Fruit fly (Drosophila melanogaster) whole organism, embryonic: ENCODE data around the gene BtbVII.

ENCODE experiments used
- Antp ChIP-seq: fragments of 200-800 bp; sonication (Bioruptor generic); optimal IDR thresholded peaks from 3 replicates; lab custom pipeline; 2016; ENCODE audit warnings: missing biosample characterization, missing genetic modification characterization
- CG10462 ChIP-seq: fragments of 200-800 bp; sonication (Bioruptor generic); optimal IDR thresholded peaks from 2 replicates; lab custom pipeline; 2016; ENCODE audit warnings: missing biosample characterization, missing genetic modification characterization
- CG10565 ChIP-seq: fragments of 200-800 bp; sonication (Bioruptor generic); optimal IDR thresholded peaks from 3 replicates; lab custom pipeline; 2016; ENCODE audit warnings: missing biosample characterization, mild to moderate bottlenecking, missing genetic modification characterization
- CG11560 ChIP-seq: fragments of 200-800 bp; sonication (Bioruptor generic); IDR thresholded peaks from 3 replicates; pipeline ENCODE4 v1.3.6; 2022; ENCODE audit warnings: missing biosample characterization, missing genetic modification characterization
- CG11695 ChIP-seq: fragments of 200-800 bp; sonication (Bioruptor generic); IDR thresholded peaks from 3 replicates; pipeline ENCODE4 v1.3.6; 2022; ENCODE audit warnings: missing biosample characterization, missing genetic modification characterization
- CG11723 ChIP-seq: fragments of 200-800 bp; sonication (Bioruptor generic); optimal IDR thresholded peaks from 2 replicates; lab custom pipeline; 2017; ENCODE audit warnings: missing biosample characterization, mild to moderate bottlenecking, missing genetic modification characterization
- CG12942 ChIP-seq: fragments of 200-800 bp; sonication (Bioruptor generic); optimal IDR thresholded peaks from 3 replicates; lab custom pipeline; 2016; ENCODE audit warnings: missing biosample characterization, missing genetic modification characterization
- CG13123 ChIP-seq: fragments of 200-800 bp; sonication (Bioruptor generic); optimal IDR thresholded peaks from 2 replicates; lab custom pipeline; 2016; ENCODE audit warnings: missing biosample characterization, missing genetic modification characterization
- CG13775 ChIP-seq: fragments of 200-800 bp; sonication (Bioruptor generic); optimal IDR thresholded peaks from 3 replicates; lab custom pipeline; 2017; ENCODE audit warnings: missing biosample characterization, mild to moderate bottlenecking, missing genetic modification characterization
- CG14014 ChIP-seq: fragments of 200-800 bp; sonication (Bioruptor generic); IDR thresholded peaks from 2 replicates; pipeline ENCODE4 v1.3.6; 2022; ENCODE audit warnings: missing biosample characterization, missing genetic modification characterization
- CG1602 ChIP-seq: fragments of 200-800 bp; sonication (Bioruptor generic); optimal IDR thresholded peaks from 3 replicates; lab custom pipeline; 2016; ENCODE audit warnings: missing biosample characterization, missing genetic modification characterization
- CG34376 ChIP-seq: fragments of 200-800 bp; sonication (Bioruptor generic); optimal IDR thresholded peaks from 2 replicates; lab custom pipeline; 2018; ENCODE audit warnings: missing biosample characterization, mild to moderate bottlenecking, missing genetic modification characterization
- CG34422 ChIP-seq: fragments of 200-800 bp; sonication (Bioruptor generic); IDR thresholded peaks from 3 replicates; pipeline ENCODE4 v1.3.6; 2022; ENCODE audit warnings: missing biosample characterization, missing genetic modification characterization
- CG6175 ChIP-seq: fragments of 200-800 bp; sonication (Bioruptor generic); IDR thresholded peaks from 3 replicates; pipeline ENCODE4 v1.3.6; 2022; ENCODE audit warnings: missing biosample characterization, missing genetic modification characterization
- Chrac-16 ChIP-seq: fragments of 200-800 bp; sonication (Bioruptor generic); optimal IDR thresholded peaks from 3 replicates; lab custom pipeline; 2016; ENCODE audit warnings: missing biosample characterization, missing genetic modification characterization
- D ChIP-seq, 2 experiments: fragments of 200-800 bp in 1 of 2; fragments of >200 bp in 1 of 2; sonication (Bioruptor generic) in 1 of 2; optimal IDR thresholded peaks; 2 replicates in 1 of 2; 3 replicates in 1 of 2; lab custom pipeline; 2017; ENCODE audit warnings: mild to moderate bottlenecking in 1 of 2, missing biosample characterization in 1 of 2, missing genetic modification characterization in 1 of 2, missing genetic modification reagents in 1 of 2
- D19B ChIP-seq: fragments of 200-800 bp; sonication (Bioruptor generic); optimal IDR thresholded peaks from 2 replicates; lab custom pipeline; 2017; ENCODE audit warnings: missing biosample characterization, mild to moderate bottlenecking, missing genetic modification characterization
- Fer1 ChIP-seq: fragments of 200-800 bp; sonication (Bioruptor generic); optimal IDR thresholded peaks from 2 replicates; lab custom pipeline; 2017; ENCODE audit warnings: missing biosample characterization, mild to moderate bottlenecking, missing genetic modification characterization
- Gsc ChIP-seq: fragments of 200-800 bp; sonication (Bioruptor generic); IDR thresholded peaks from 2 replicates; pipeline ENCODE4 v1.3.6; 2022; ENCODE audit warnings: missing biosample characterization, missing genetic modification characterization
- Hr51 ChIP-seq, 2 experiments: fragments of 200-800 bp; sonication (Bioruptor generic); optimal IDR thresholded peaks; 2 replicates in 1 of 2; 3 replicates in 1 of 2; lab custom pipeline; 2016 to 2018; ENCODE audit warnings: missing biosample characterization in 2 of 2, missing genetic modification characterization in 2 of 2, mild to moderate bottlenecking in 1 of 2, moderate library complexity in 1 of 2
- Hsf ChIP-seq: fragments of 200-800 bp; sonication (Bioruptor generic); optimal IDR thresholded peaks from 3 replicates; lab custom pipeline; 2016; ENCODE audit warnings: missing biosample characterization, missing genetic modification characterization
- MTF-1 ChIP-seq: fragments of 200-800 bp; sonication (Bioruptor generic); optimal IDR thresholded peaks from 2 replicates; lab custom pipeline; 2018; ENCODE audit warnings: missing biosample characterization, mild to moderate bottlenecking, missing genetic modification characterization, borderline replicate concordance
- Max ChIP-seq: fragments of 200-800 bp; sonication (Bioruptor generic); optimal IDR thresholded peaks from 2 replicates; lab custom pipeline; 2016; ENCODE audit warnings: missing biosample characterization, mild to moderate bottlenecking, missing genetic modification characterization
- Mrtf ChIP-seq: fragments of 200-800 bp; sonication (Bioruptor generic); IDR thresholded peaks from 3 replicates; pipeline ENCODE4 v1.3.6; 2022; ENCODE audit warnings: missing biosample characterization, missing genetic modification characterization
- NC2β ChIP-seq: fragments of 200-800 bp; sonication (Bioruptor generic); optimal IDR thresholded peaks from 2 replicates; lab custom pipeline; 2016; ENCODE audit warnings: missing biosample characterization, missing genetic modification characterization
- Nf-YC ChIP-seq: fragments of 200-800 bp; optimal IDR thresholded peaks from 3 replicates; lab custom pipeline; 2019; ENCODE audit warnings: missing biosample characterization, mild to moderate bottlenecking, missing genetic modification characterization, moderate library complexity
- PHDP ChIP-seq: fragments of 200-800 bp; sonication (Bioruptor generic); optimal IDR thresholded peaks from 3 replicates; lab custom pipeline; 2018; ENCODE audit warnings: missing biosample characterization, mild to moderate bottlenecking, missing genetic modification characterization, moderate library complexity
- Pdp1 ChIP-seq, 2 experiments: fragments of 200-800 bp; sonication (Bioruptor generic); optimal IDR thresholded peaks; 3 replicates each; lab custom pipeline; 2016; ENCODE audit warnings: missing biosample characterization in 2 of 2, missing genetic modification characterization in 2 of 2, mild to moderate bottlenecking in 1 of 2, moderate library complexity in 1 of 2
- Side ChIP-seq: fragments of 200-800 bp; sonication (Bioruptor generic); optimal IDR thresholded peaks from 2 replicates; lab custom pipeline; 2016; ENCODE audit warnings: missing biosample characterization, missing genetic modification characterization
- Stat92E ChIP-seq, 3 experiments: fragments of >200 bp in 2 of 3; fragments of 200-800 bp in 1 of 3; sonication (Bioruptor generic) in 1 of 3; optimal IDR thresholded peaks; 2 replicates each; lab custom pipeline; 2017 to 2019; ENCODE audit warnings: missing biosample characterization in 3 of 3, missing genetic modification characterization in 3 of 3, mild to moderate bottlenecking in 1 of 3, moderate library complexity in 1 of 3
- chm ChIP-seq: fragments of 200-800 bp; sonication (Bioruptor generic); IDR thresholded peaks from 2 replicates; pipeline ENCODE4 v1.3.6; 2022; ENCODE audit warnings: missing biosample characterization, missing genetic modification characterization
- corto ChIP-seq: fragments of 200-800 bp; sonication (Bioruptor generic); optimal IDR thresholded peaks from 2 replicates; lab custom pipeline; 2016; ENCODE audit warnings: missing biosample characterization, mild to moderate bottlenecking, missing genetic modification characterization, moderate library complexity
- crol ChIP-seq: fragments of 200-800 bp; sonication (Bioruptor generic); IDR thresholded peaks from 2 replicates; pipeline ENCODE4 v1.3.6; 2022; ENCODE audit warnings: missing biosample characterization, missing genetic modification characterization
- crp ChIP-seq, 2 experiments: fragments of 200-800 bp; sonication (Bioruptor generic); optimal IDR thresholded peaks; 2 replicates in 1 of 2; 3 replicates in 1 of 2; lab custom pipeline; 2017; ENCODE audit warnings: missing biosample characterization in 2 of 2, missing genetic modification characterization in 2 of 2, mild to moderate bottlenecking in 1 of 2, moderate library complexity in 1 of 2
- emc ChIP-seq: fragments of 200-800 bp; sonication (Bioruptor generic); optimal IDR thresholded peaks from 2 replicates; lab custom pipeline; 2016; ENCODE audit warnings: missing biosample characterization, missing genetic modification characterization
- fd64A ChIP-seq: fragments of 200-800 bp; sonication (Bioruptor generic); optimal IDR thresholded peaks from 3 replicates; lab custom pipeline; 2018; ENCODE audit warnings: missing biosample characterization, mild to moderate bottlenecking, missing genetic modification characterization
- fd96Cb ChIP-seq: fragments of 200-800 bp; sonication (Bioruptor generic); optimal IDR thresholded peaks from 2 replicates; lab custom pipeline; 2018; ENCODE audit warnings: missing biosample characterization, mild to moderate bottlenecking, missing genetic modification characterization, moderate library complexity
- gsb-n ChIP-seq: fragments of 200-800 bp; sonication (Bioruptor generic); optimal IDR thresholded peaks from 3 replicates; lab custom pipeline; 2018; ENCODE audit warnings: missing biosample characterization, mild to moderate bottlenecking, missing genetic modification characterization
- kah ChIP-seq: fragments of 200-800 bp; sonication (Bioruptor generic); optimal IDR thresholded peaks from 2 replicates; lab custom pipeline; 2018; ENCODE audit warnings: missing biosample characterization, mild to moderate bottlenecking, missing genetic modification characterization
- lilli ChIP-seq: fragments of 200-800 bp; sonication (Bioruptor generic); optimal IDR thresholded peaks from 3 replicates; lab custom pipeline; 2016; ENCODE audit warnings: missing biosample characterization, missing genetic modification characterization
- lola ChIP-seq, 3 experiments: fragments of >200 bp in 2 of 3; fragments of 200-800 bp in 1 of 3; sonication (Bioruptor generic) in 1 of 3; optimal IDR thresholded peaks; 2 replicates each; lab custom pipeline; 2017 to 2019; ENCODE audit warnings: missing biosample characterization in 3 of 3, missing genetic modification characterization in 3 of 3, mild to moderate bottlenecking in 1 of 3, moderate library complexity in 1 of 3
- nau ChIP-seq: fragments of 200-800 bp; sonication (Bioruptor generic); optimal IDR thresholded peaks from 3 replicates; lab custom pipeline; 2017; ENCODE audit warnings: missing biosample characterization, mild to moderate bottlenecking, missing genetic modification characterization, missing genetic modification reagents
- nerfin-1 ChIP-seq: fragments of 200-800 bp; sonication (Bioruptor generic); optimal IDR thresholded peaks from 3 replicates; lab custom pipeline; 2019; ENCODE audit warnings: missing biosample characterization, mild to moderate bottlenecking, missing genetic modification characterization, moderate library complexity
- otp ChIP-seq: fragments of 200-800 bp; sonication (Bioruptor generic); IDR thresholded peaks from 3 replicates; pipeline ENCODE4, ENCODE4 v1.3.6; 2022; ENCODE audit warnings: missing biosample characterization, missing genetic modification characterization
- p53 ChIP-seq: fragments of 200-800 bp; sonication (Bioruptor generic); optimal IDR thresholded peaks from 2 replicates; lab custom pipeline; 2016; ENCODE audit warnings: missing biosample characterization, missing genetic modification characterization
- pb ChIP-seq: fragments of 200-800 bp; sonication (Bioruptor generic); optimal IDR thresholded peaks from 3 replicates; lab custom pipeline; 2016; ENCODE audit warnings: missing biosample characterization, missing genetic modification characterization
- pho ChIP-seq: fragments of 200-800 bp; sonication (Bioruptor generic); optimal IDR thresholded peaks from 2 replicates; lab custom pipeline; 2016; ENCODE audit warnings: missing biosample characterization, missing genetic modification characterization
- slbo ChIP-seq: fragments of 200-800 bp; sonication (Bioruptor generic); IDR thresholded peaks from 2 replicates; pipeline ENCODE4 v1.3.6; 2022; ENCODE audit warnings: missing biosample characterization, missing genetic modification characterization
- sob ChIP-seq: fragments of 200-800 bp; sonication (Bioruptor generic); IDR thresholded peaks from 2 replicates; pipeline ENCODE4 v1.3.6; 2022; ENCODE audit warnings: missing biosample characterization, missing genetic modification characterization
- trh ChIP-seq: fragments of 200-800 bp; sonication (Bioruptor generic); optimal IDR thresholded peaks from 2 replicates; lab custom pipeline; 2016; ENCODE audit warnings: missing biosample characterization, missing genetic modification characterization

BtbVII gene

dm6 chr3L:3197464-3197863, 49.0 kb downstream of the BtbVII start, which contains the start of gene CG14966 (continued):
- TF ChIP-seq D (optimal IDR thresholded peaks at IDR 0.05; lab: Kevin White, UChicago): no peak
- TF ChIP-seq D (GFP tag; optimal IDR thresholded peaks at IDR 0.05; lab: Kevin White, UChicago): no peak
- no peak for TF ChIP-seq trh (GFP tag; lab: Kevin White, UChicago)
- TF ChIP-seq Hsf (GFP tag; lab: Kevin White, UChicago): peak; percentile 15
- TF ChIP-seq Side (GFP tag; lab: Kevin White, UChicago): peak; percentile 25
- TF ChIP-seq PHDP (tag; lab: Kevin White, UChicago): peak; percentile 1
- no peak for TF ChIP-seq CG10462
- TF ChIP-seq kah (GFP tag; lab: Kevin White, UChicago): peak; percentile 15
- TF ChIP-seq Chrac-16 (GFP tag; lab: Kevin White, UChicago): peak; percentile 4
- TF ChIP-seq CG10565: no peak
- TF ChIP-seq CG11723 (GFP tag; lab: Kevin White, UChicago): no peak
- TF ChIP-seq Antp (GFP tag; lab: Kevin White, UChicago): peak; percentile 22
- TF ChIP-seq CG14014 (GFP tag; lab: Robert Waterston, UW): peak; percentile 57; the same call in 1 of the 2 replicates
- TF ChIP-seq Hr51 (GFP tag; optimal IDR thresholded peaks at IDR 0.05; lab: Kevin White, UChicago): no peak
- no peak for TF ChIP-seq otp (GFP tag; lab: Robert Waterston, UW)
- no peak for TF ChIP-seq MTF-1 (GFP tag; lab: Kevin White, UChicago)
- no peak for TF ChIP-seq CG11695 (GFP tag; lab: Robert Waterston, UW)
- no peak for TF ChIP-seq fd64A (GFP tag; lab: Kevin White, UChicago)
- TF ChIP-seq CG34422: peak; percentile 87; the same call in 2 of the 3 replicates
- TF ChIP-seq CG11560 (tag; lab: Robert Waterston, UW): 0 out of 3 replicates have a peak, but pooled peaks have one; percentile 42
- TF ChIP-seq Max: peak; percentile 36
- no peak for TF ChIP-seq crol (GFP tag; lab: Robert Waterston, UW)
- TF ChIP-seq D19B: no peak
- peak; percentile 11 for TF ChIP-seq p53 (GFP tag; lab: Kevin White, UChicago)
- no peak for TF ChIP-seq Gsc (GFP tag; lab: Robert Waterston, UW)
- peak; percentile 30; the same call in 1 of the 2 replicates for TF ChIP-seq chm
- no peak for TF ChIP-seq gsb-n (tag; lab: Kevin White, UChicago)
- no peak for TF ChIP-seq CG6175
- TF ChIP-seq sob (GFP tag; lab: Robert Waterston, UW): 0 out of 2 replicates have a peak, but pooled peaks have one; percentile 38
- peak; percentile 79 for TF ChIP-seq CG34376 (GFP tag; lab: Kevin White, UChicago)
- no peak for TF ChIP-seq lola (GFP tag; optimal IDR thresholded peaks at IDR 0.05; lab: Kevin White, UChicago)
- TF ChIP-seq Stat92E (GFP tag; optimal IDR thresholded peaks at IDR 0.05; lab: Kevin White, UChicago): peak in 1 of 3 experiments; percentile 80
- TF ChIP-seq pb (GFP tag; lab: Kevin White, UChicago): no peak
- TF ChIP-seq slbo (GFP tag; lab: Robert Waterston, UW): peak; percentile 63; the same call in 1 of the 2 replicates
- peak; percentile 31 for TF ChIP-seq nerfin-1 (tag; lab: Kevin White, UChicago)
- no peak for TF ChIP-seq CG13123 (GFP tag; lab: Kevin White, UChicago)
- peak; percentile 29 for TF ChIP-seq pho
- peak; percentile 64 for TF ChIP-seq Nf-YC (tag; lab: Kevin White, UChicago)
- no peak for TF ChIP-seq nau (GFP tag; lab: Kevin White, UChicago)
- TF ChIP-seq CG13775 (GFP tag; lab: Kevin White, UChicago): no peak
- no peak for TF ChIP-seq fd96Cb (tag; lab: Kevin White, UChicago)
- TF ChIP-seq Mrtf (GFP tag; lab: Robert Waterston, UW): no peak
- TF ChIP-seq crp (GFP tag; optimal IDR thresholded peaks at IDR 0.05; lab: Kevin White, UChicago): peak; percentile 84 to 98
- TF ChIP-seq corto (GFP tag; lab: Kevin White, UChicago): no peak
- peak; percentile 56 for TF ChIP-seq lilli (GFP tag; lab: Kevin White, UChicago)
- peak; percentile 11 for TF ChIP-seq NC2β (GFP tag; lab: Kevin White, UChicago)
- TF ChIP-seq Pdp1 (GFP tag; optimal IDR thresholded peaks at IDR 0.05; lab: Kevin White, UChicago): peak in 1 of 2 experiments; percentile 47
- no peak for TF ChIP-seq CG12942 (GFP tag; lab: Kevin White, UChicago)
- TF ChIP-seq Fer1 (GFP tag; lab: Kevin White, UChicago): peak; percentile 31
- TF ChIP-seq CG1602 (GFP tag; lab: Kevin White, UChicago): no peak
- TF ChIP-seq emc (GFP tag; lab: Kevin White, UChicago): no peak
